Fruit fly (Drosophila melanogaster): ENCODE data around the gene Hus1-like.

The Hus1-like gene

dm6 chr3R:4809944-4810653 is 1.8 kb downstream of the Hus1-like start (continued):
- TF ChIP-seq CG7963 (GFP tag; IDR thresholded peaks at IDR 0.05; ENCODE audit: partially characterized antibody) (no peak), tll (GFP tag; optimal IDR thresholded peaks at IDR 0.05) (no peak), zen2 (GFP tag; IDR thresholded peaks at IDR 0.05; ENCODE audit: partially characterized antibody) (peak; percentile 38; the same call in 1 of the 3 replicates), tio (GFP tag; optimal IDR thresholded peaks at IDR 0.05) (no peak), CG9437 (GFP tag; optimal IDR thresholded peaks at IDR 0.05) (no peak), CG7271 (tag; optimal IDR thresholded peaks at IDR 0.05) (no peak), CG8924 (tag; optimal IDR thresholded peaks at IDR 0.05) (peak; percentile 56), grau (tag; optimal IDR thresholded peaks at IDR 0.05) (no peak), CG17186 (GFP tag; optimal IDR thresholded peaks at IDR 0.05) (no peak), tgo (GFP tag; IDR thresholded peaks at IDR 0.05) (no peak), shn (GFP tag; optimal IDR thresholded peaks at IDR 0.05) (no peak), sisA (GFP tag; IDR thresholded peaks at IDR 0.05) (no peak), rib (GFP tag; IDR thresholded peaks at IDR 0.05) (0 out of 2 replicates have a peak, but pooled peaks have one; percentile 43), CG10274 (GFP tag; optimal IDR thresholded peaks at IDR 0.05) (no peak), chinmo (GFP tag; IDR thresholded peaks at IDR 0.05; ENCODE audit: partially characterized antibody) (peak; percentile 90; the same call in 3 of the 4 replicates), Ssrp (tag; optimal IDR thresholded peaks at IDR 0.05) (no peak), inv (GFP tag; IDR thresholded peaks at IDR 0.05; ENCODE audit: partially characterized antibody) (no peak), dmrt11E (tag; optimal IDR thresholded peaks at IDR 0.05) (no peak), CG1647 (GFP tag; optimal IDR thresholded peaks at IDR 0.05) (no peak), CG12219 (GFP tag; optimal IDR thresholded peaks at IDR 0.05) (peak; percentile 2), CrebB (tag; optimal IDR thresholded peaks at IDR 0.05) (peak; percentile 23), CG10462 (GFP tag; optimal IDR thresholded peaks at IDR 0.05) (no peak), CG13287 (GFP tag; IDR thresholded peaks at IDR 0.05; ENCODE audit: partially characterized antibody) (no peak; the same call in 1 of the 2 replicates), CG3281 (GFP tag; optimal IDR thresholded peaks at IDR 0.05) (no peak), cad (GFP tag; optimal IDR thresholded peaks at IDR 0.05) (no peak), CG9797 (GFP tag; optimal IDR thresholded peaks at IDR 0.05) (no peak), unc-4 (GFP tag; IDR thresholded peaks at IDR 0.05; ENCODE audit: partially characterized antibody) (no peak), CG10979 (tag; optimal IDR thresholded peaks at IDR 0.05) (no peak), sug (tag; optimal IDR thresholded peaks at IDR 0.05) (peak; percentile 63), jigr1 (GFP tag; IDR thresholded peaks at IDR 0.05) (no peak), gcm (GFP tag; optimal IDR thresholded peaks at IDR 0.05) (no peak), Trl (optimal IDR thresholded peaks at IDR 0.05) (peak; percentile 26 to 48), Trl (GFP tag; optimal IDR thresholded peaks at IDR 0.05) (no peak), gsb (GFP tag; IDR thresholded peaks at IDR 0.05) (no peak), Sox100B (GFP tag; optimal IDR thresholded peaks at IDR 0.05) (no peak), nmo (GFP tag; optimal IDR thresholded peaks at IDR 0.05) (no peak), CG13624 (GFP tag; optimal IDR thresholded peaks at IDR 0.05) (no peak), CG4617 (GFP tag; optimal IDR thresholded peaks at IDR 0.05; ENCODE audit: borderline replicate concordance) (no peak), phol (tag; optimal IDR thresholded peaks at IDR 0.05) (no peak), CG4404 (GFP tag; IDR thresholded peaks at IDR 0.05) (no peak), Rx (GFP tag; IDR thresholded peaks at IDR 0.05) (no peak), sim (GFP tag; IDR thresholded peaks at IDR 0.05) (no peak), D19B (GFP tag; optimal IDR thresholded peaks at IDR 0.05) (no peak), Spps (tag; optimal IDR thresholded peaks at IDR 0.05) (no peak), gce (GFP tag; IDR thresholded peaks at IDR 0.05) (peak; percentile 14; the same call in 1 of the 3 replicates), psq (GFP tag; optimal IDR thresholded peaks at IDR 0.05) (peak; percentile 67), Vsx1 (GFP tag; optimal IDR thresholded peaks at IDR 0.05) (no peak), wdn (GFP tag; IDR thresholded peaks at IDR 0.05) (no peak), Gsc (GFP tag; IDR thresholded peaks at IDR 0.05) (no peak), Oaz (GFP tag; IDR thresholded peaks at IDR 0.05) (no peak)
